Fruit fly (Drosophila melanogaster) whole organism, embryonic: ENCODE results near the gene bon.

Source experiments
- Asciz ChIP-seq: fragments of 200-800 bp; sonication (Bioruptor generic); optimal IDR thresholded peaks from 2 replicates; lab custom pipeline; 2017; ENCODE audit warnings: missing biosample characterization, mild to moderate bottlenecking, missing genetic modification characterization, missing genetic modification reagents
- CG10321 ChIP-seq: fragments of 200-800 bp; sonication (Bioruptor generic); IDR thresholded peaks from 2 replicates; pipeline ENCODE4 v1.3.6; 2022; ENCODE audit warnings: missing biosample characterization, missing genetic modification characterization
- CG10959 ChIP-seq: fragments of 200-800 bp; sonication (Bioruptor generic); IDR thresholded peaks from 2 replicates; pipeline ENCODE4 v1.3.6; 2022; ENCODE audit warnings: missing biosample characterization, missing genetic modification characterization
- CG12236 ChIP-seq: fragments of 200-800 bp; sonication (Bioruptor generic); optimal IDR thresholded peaks from 2 replicates; lab custom pipeline; 2016; ENCODE audit warnings: missing biosample characterization, missing genetic modification characterization
- CG13775 ChIP-seq: fragments of 200-800 bp; sonication (Bioruptor generic); optimal IDR thresholded peaks from 3 replicates; lab custom pipeline; 2017; ENCODE audit warnings: missing biosample characterization, mild to moderate bottlenecking, missing genetic modification characterization
- CG14965 ChIP-seq: fragments of 200-800 bp; sonication (Bioruptor generic); optimal IDR thresholded peaks from 2 replicates; lab custom pipeline; 2016; ENCODE audit warnings: missing biosample characterization, missing genetic modification characterization, borderline replicate concordance
- CG1602 ChIP-seq: fragments of 200-800 bp; sonication (Bioruptor generic); optimal IDR thresholded peaks from 3 replicates; lab custom pipeline; 2016; ENCODE audit warnings: missing biosample characterization, missing genetic modification characterization
- CG18011 ChIP-seq: fragments of 200-800 bp; sonication (Bioruptor generic); optimal IDR thresholded peaks from 2 replicates; lab custom pipeline; 2017; ENCODE audit warnings: missing biosample characterization, missing genetic modification characterization, mild to moderate bottlenecking, moderate library complexity, missing genotype
- CG18262 ChIP-seq: fragments of 200-800 bp; optimal IDR thresholded peaks from 3 replicates; lab custom pipeline; 2019; ENCODE audit warnings: missing biosample characterization, mild to moderate bottlenecking, missing genetic modification characterization, moderate library complexity
- CG18476 ChIP-seq: fragments of 200-800 bp; sonication (Bioruptor generic); optimal IDR thresholded peaks from 2 replicates; lab custom pipeline; 2016; ENCODE audit warnings: missing biosample characterization, mild to moderate bottlenecking, missing genetic modification characterization
- CG2199 ChIP-seq: fragments of 200-800 bp; sonication (Bioruptor generic); IDR thresholded peaks from 3 replicates; pipeline ENCODE4 v1.3.6; 2022; ENCODE audit warnings: missing biosample characterization, missing genetic modification characterization
- CG30431 ChIP-seq: fragments of 200-800 bp; sonication (Bioruptor generic); optimal IDR thresholded peaks from 2 replicates; lab custom pipeline; 2017; ENCODE audit warnings: missing biosample characterization, missing genetic modification characterization
- CG32767 ChIP-seq: fragments of 200-800 bp; sonication (Bioruptor generic); IDR thresholded peaks from 2 replicates; pipeline ENCODE4 v1.3.6; 2022; ENCODE audit warnings: missing biosample characterization, missing genetic modification characterization
- CG34422 ChIP-seq: fragments of 200-800 bp; sonication (Bioruptor generic); IDR thresholded peaks from 3 replicates; pipeline ENCODE4 v1.3.6; 2022; ENCODE audit warnings: missing biosample characterization, missing genetic modification characterization
- CG3726 ChIP-seq: fragments of 200-800 bp; sonication (Bioruptor generic); IDR thresholded peaks from 3 replicates; pipeline ENCODE4, ENCODE4 v1.3.6; 2022; ENCODE audit warnings: missing biosample characterization, missing genetic modification characterization
- CG5180 ChIP-seq: fragments of 200-800 bp; sonication (Bioruptor generic); optimal IDR thresholded peaks from 3 replicates; lab custom pipeline; 2017; ENCODE audit warnings: missing biosample characterization, missing genetic modification characterization, mild to moderate bottlenecking, moderate library complexity, missing genetic modification reagents
- CG5953 ChIP-seq: fragments of 200-800 bp; sonication (Bioruptor generic); IDR thresholded peaks from 2 replicates; pipeline ENCODE4 v1.3.6; 2022; ENCODE audit warnings: missing biosample characterization, missing genetic modification characterization
- CG6689 ChIP-seq: fragments of 200-800 bp; sonication (Bioruptor generic); IDR thresholded peaks from 2 replicates; pipeline ENCODE4 v1.3.6; 2022; ENCODE audit warnings: missing biosample characterization, missing genetic modification characterization
- CG6765 ChIP-seq: fragments of 200-800 bp; sonication (Bioruptor generic); optimal IDR thresholded peaks from 3 replicates; lab custom pipeline; 2017; ENCODE audit warnings: missing biosample characterization, mild to moderate bottlenecking, missing genetic modification characterization
- CG6813 ChIP-seq: fragments of 200-800 bp; sonication (Bioruptor generic); optimal IDR thresholded peaks from 2 replicates; lab custom pipeline; 2017; ENCODE audit warnings: missing biosample characterization, missing genetic modification characterization, mild to moderate bottlenecking, moderate library complexity, missing genetic modification reagents
- Deaf1 ChIP-seq: fragments of 200-800 bp; optimal IDR thresholded peaks from 3 replicates; lab custom pipeline; 2019; ENCODE audit warnings: missing biosample characterization, mild to moderate bottlenecking, missing genetic modification characterization, moderate library complexity
- Dref ChIP-seq: fragments of 200-800 bp; sonication (Bioruptor generic); IDR thresholded peaks from 2 replicates; pipeline ENCODE4 v1.3.6; 2022; ENCODE audit warnings: missing biosample characterization, missing genetic modification characterization
- Hr51 ChIP-seq, 2 experiments: fragments of 200-800 bp; sonication (Bioruptor generic); optimal IDR thresholded peaks; 2 replicates in 1 of 2; 3 replicates in 1 of 2; lab custom pipeline; 2016 to 2018; ENCODE audit warnings: missing biosample characterization in 2 of 2, missing genetic modification characterization in 2 of 2, mild to moderate bottlenecking in 1 of 2, moderate library complexity in 1 of 2
- Lhr ChIP-seq: fragments of 200-800 bp; sonication (Bioruptor generic); optimal IDR thresholded peaks from 3 replicates; lab custom pipeline; 2017; ENCODE audit warnings: mild to moderate bottlenecking, missing biosample characterization, missing genetic modification reagents, missing genetic modification characterization
- MBD-R2 ChIP-seq: fragments of 200-800 bp; sonication (Bioruptor generic); IDR thresholded peaks from 2 replicates; pipeline ENCODE4 v1.3.6; 2022; ENCODE audit warnings: missing biosample characterization, missing genetic modification characterization
- Oli ChIP-seq: fragments of 200-800 bp; sonication (Bioruptor generic); optimal IDR thresholded peaks from 2 replicates; lab custom pipeline; 2018; ENCODE audit warnings: missing biosample characterization, mild to moderate bottlenecking, missing genetic modification characterization, moderate library complexity
- PHDP ChIP-seq: fragments of 200-800 bp; sonication (Bioruptor generic); optimal IDR thresholded peaks from 3 replicates; lab custom pipeline; 2018; ENCODE audit warnings: missing biosample characterization, mild to moderate bottlenecking, missing genetic modification characterization, moderate library complexity
- Side ChIP-seq: fragments of 200-800 bp; sonication (Bioruptor generic); optimal IDR thresholded peaks from 2 replicates; lab custom pipeline; 2016; ENCODE audit warnings: missing biosample characterization, missing genetic modification characterization
- Trl ChIP-seq, 3 experiments: fragments of >200 bp in 2 of 3; fragments of 200-800 bp in 1 of 3; sonication (Bioruptor generic) in 1 of 3; optimal IDR thresholded peaks; 2 replicates in 1 of 3; 3 replicates in 2 of 3; lab custom pipeline; 2016 to 2017; ENCODE audit warnings: missing biosample characterization in 1 of 3, missing genetic modification characterization in 1 of 3
- bcd ChIP-seq: fragments of 200-800 bp; sonication (Bioruptor generic); optimal IDR thresholded peaks from 2 replicates; lab custom pipeline; 2017; ENCODE audit warnings: missing biosample characterization, mild to moderate bottlenecking, missing genetic modification characterization
- cad ChIP-seq: fragments of >200 bp; optimal IDR thresholded peaks from 2 replicates; lab custom pipeline; 2017; ENCODE audit warnings: missing biosample characterization, missing genetic modification characterization
- cato ChIP-seq: fragments of 200-800 bp; sonication (Bioruptor generic); optimal IDR thresholded peaks from 2 replicates; lab custom pipeline; 2016; ENCODE audit warnings: missing biosample characterization, missing genetic modification characterization, borderline replicate concordance
- chm ChIP-seq: fragments of 200-800 bp; sonication (Bioruptor generic); IDR thresholded peaks from 2 replicates; pipeline ENCODE4 v1.3.6; 2022; ENCODE audit warnings: missing biosample characterization, missing genetic modification characterization
- fd96Cb ChIP-seq: fragments of 200-800 bp; sonication (Bioruptor generic); optimal IDR thresholded peaks from 2 replicates; lab custom pipeline; 2018; ENCODE audit warnings: missing biosample characterization, mild to moderate bottlenecking, missing genetic modification characterization, moderate library complexity
- ftz-f1 ChIP-seq: fragments of 200-800 bp; sonication (Bioruptor generic); optimal IDR thresholded peaks from 2 replicates; lab custom pipeline; 2016; ENCODE audit warnings: missing biosample characterization, missing genetic modification characterization
- ham ChIP-seq: fragments of 200-800 bp; sonication (Bioruptor generic); IDR thresholded peaks from 2 replicates; pipeline ENCODE4 v1.3.6; 2022; ENCODE audit warnings: missing biosample characterization, missing genetic modification characterization
- lmd ChIP-seq: fragments of 200-800 bp; sonication (Bioruptor generic); IDR thresholded peaks from 2 replicates; pipeline ENCODE4 v1.3.6; 2022; ENCODE audit warnings: missing biosample characterization, missing genetic modification characterization
- rib ChIP-seq: fragments of 200-800 bp; sonication (Bioruptor generic); IDR thresholded peaks from 2 replicates; pipeline ENCODE4 v1.3.6; 2022; ENCODE audit warnings: missing biosample characterization, missing genetic modification characterization
- ro ChIP-seq: fragments of 200-800 bp; sonication (Bioruptor generic); IDR thresholded peaks from 2 replicates; pipeline ENCODE4 v1.3.6; 2022; ENCODE audit warnings: missing biosample characterization, missing genetic modification characterization
- salm ChIP-seq: fragments of 200-800 bp; sonication (Bioruptor generic); optimal IDR thresholded peaks from 2 replicates; lab custom pipeline; 2018; ENCODE audit warnings: missing biosample characterization, mild to moderate bottlenecking, missing genetic modification characterization
- sd ChIP-seq: fragments of 200-800 bp; sonication (Bioruptor generic); optimal IDR thresholded peaks from 3 replicates; lab custom pipeline; 2018; ENCODE audit warnings: missing biosample characterization, mild to moderate bottlenecking, missing genetic modification characterization, moderate library complexity
- sens-2 ChIP-seq: fragments of 200-800 bp; sonication (Bioruptor generic); IDR thresholded peaks from 2 replicates; pipeline ENCODE4 v1.3.6; 2022; ENCODE audit warnings: missing biosample characterization, missing genetic modification characterization
- slbo ChIP-seq: fragments of 200-800 bp; sonication (Bioruptor generic); IDR thresholded peaks from 2 replicates; pipeline ENCODE4 v1.3.6; 2022; ENCODE audit warnings: missing biosample characterization, missing genetic modification characterization
- so ChIP-seq: fragments of 200-800 bp; sonication (Bioruptor generic); IDR thresholded peaks from 3 replicates; pipeline ENCODE4 v1.3.6; 2022; ENCODE audit warnings: missing biosample characterization, missing genetic modification characterization
- sob ChIP-seq: fragments of 200-800 bp; sonication (Bioruptor generic); IDR thresholded peaks from 2 replicates; pipeline ENCODE4 v1.3.6; 2022; ENCODE audit warnings: missing biosample characterization, missing genetic modification characterization
- sr ChIP-seq: fragments of 200-800 bp; sonication (Bioruptor generic); IDR thresholded peaks from 3 replicates; pipeline ENCODE4 v1.3.6; 2022; ENCODE audit warnings: missing biosample characterization, missing genetic modification characterization
- tgo ChIP-seq: fragments of 200-800 bp; sonication (Bioruptor generic); IDR thresholded peaks from 3 replicates; pipeline ENCODE4 v1.3.6; 2022; ENCODE audit warnings: missing biosample characterization, missing genetic modification characterization
- tll ChIP-seq, 2 experiments: fragments of 200-800 bp in 1 of 2; fragments of >200 bp in 1 of 2; sonication (Bioruptor generic) in 1 of 2; optimal IDR thresholded peaks; 2 replicates each; lab custom pipeline; 2017 to 2019; ENCODE audit warnings: missing biosample characterization in 2 of 2, missing genetic modification characterization in 2 of 2, mild to moderate bottlenecking in 1 of 2, moderate library complexity in 1 of 2
- wor ChIP-seq: fragments of 200-800 bp; sonication (Bioruptor generic); IDR thresholded peaks from 2 replicates; pipeline ENCODE4 v1.3.6; 2022; ENCODE audit warnings: missing biosample characterization, missing genetic modification characterization

The bon gene

DNA sequence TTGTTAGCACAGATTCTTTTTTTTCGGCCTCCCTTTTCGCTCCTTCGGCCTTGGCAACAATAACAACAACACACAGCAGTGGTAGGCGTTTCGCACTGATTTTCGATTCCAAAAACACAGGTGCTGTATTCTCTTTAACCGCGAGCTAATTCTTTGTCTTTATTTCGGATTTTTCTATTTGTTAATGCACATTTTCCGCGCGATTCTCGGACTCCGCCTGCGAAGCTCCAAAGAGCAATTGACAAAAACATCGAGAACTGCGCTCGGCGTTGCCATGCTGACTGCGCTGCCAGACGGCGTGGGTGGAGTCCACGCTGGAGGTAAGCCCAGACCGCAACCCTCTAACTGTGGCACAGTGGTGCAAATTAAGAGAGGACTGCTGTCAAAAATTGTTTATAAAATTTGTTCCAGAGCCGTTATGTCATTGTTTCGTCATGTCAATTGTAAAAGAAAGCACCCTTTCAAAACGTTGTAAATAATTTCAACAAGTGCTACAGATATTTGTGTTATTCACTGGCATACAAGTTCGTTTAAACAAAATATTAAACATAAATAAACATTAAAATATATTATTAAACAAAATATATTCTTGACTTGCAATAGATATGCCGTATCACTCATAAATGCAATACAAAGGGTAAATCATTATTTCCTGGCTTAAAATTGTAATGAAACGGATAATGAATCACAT, 35.4 kb upstream of the bon start, which contains the start of the genes DPCoAC and CG5180 (continued):
- TF ChIP-seq sob (GFP tag; lab: Robert Waterston, UW) (peak; percentile 77), wor (peak; percentile 26; the same call in 1 of the 2 replicates), cato (GFP tag; lab: Kevin White, UChicago) (no peak), salm (no peak), CG14965 (peak; percentile 16), slbo (GFP tag; lab: Robert Waterston, UW) (peak; percentile 93), CG18262 (tag; lab: Kevin White, UChicago) (peak; percentile 59), Oli (tag; lab: Kevin White, UChicago) (peak; percentile 46), Side (peak; percentile 19), CG1602 (GFP tag; lab: Kevin White, UChicago) (peak; percentile 55), Hr51 (GFP tag; optimal IDR thresholded peaks at IDR 0.05; lab: Kevin White, UChicago) (peak; percentile 66 to 70), bcd (GFP tag; lab: Kevin White, UChicago) (peak; percentile 56), CG6689 (GFP tag; lab: Robert Waterston, UW) (peak; percentile 57; the same call in 1 of the 2 replicates), CG18011 (no peak), CG3726 (GFP tag; lab: Robert Waterston, UW) (no peak), rib (GFP tag; lab: Robert Waterston, UW) (peak; percentile 74), CG5180 (GFP tag; lab: Kevin White, UChicago) (peak; percentile 51), CG10959 (GFP tag; lab: Robert Waterston, UW) (peak; percentile 57), MBD-R2 (peak; percentile 54), Asciz (no peak), chm (GFP tag; lab: Robert Waterston, UW) (peak; percentile 81), Lhr (GFP tag; lab: Kevin White, UChicago) (peak; percentile 84), tgo (GFP tag; lab: Robert Waterston, UW) (peak; percentile 72; the same call in 2 of the 3 replicates), CG5953 (GFP tag; lab: Robert Waterston, UW) (no peak), CG13775 (GFP tag; lab: Kevin White, UChicago) (peak; percentile 58), sr (GFP tag; lab: Robert Waterston, UW) (peak; percentile 78), lmd (GFP tag; lab: Robert Waterston, UW) (peak; percentile 78), CG32767 (GFP tag; lab: Robert Waterston, UW) (no peak), CG34422 (GFP tag; lab: Robert Waterston, UW) (peak; percentile 75), Dref (peak; percentile 60), cad (GFP tag; lab: Kevin White, UChicago) (no peak), ftz-f1 (peak; percentile 90), CG30431 (peak; percentile 53), sens-2 (GFP tag; lab: Robert Waterston, UW) (no peak), Deaf1 (tag; lab: Kevin White, UChicago) (peak; percentile 25), CG6765 (GFP tag; lab: Kevin White, UChicago) (no peak), CG12236 (GFP tag; lab: Kevin White, UChicago) (peak; percentile 12), fd96Cb (peak; percentile 32), CG6813 (GFP tag; lab: Kevin White, UChicago) (no peak), sd (no peak), so (peak; percentile 53; the same call in 1 of the 3 replicates), PHDP (tag; lab: Kevin White, UChicago) (peak; percentile 46), tll (GFP tag; optimal IDR thresholded peaks at IDR 0.05; lab: Kevin White, UChicago) (peak in 1 of 2 experiments; percentile 12), CG10321 (GFP tag; lab: Robert Waterston, UW) (peak; percentile 49; the same call in 1 of the 2 replicates), Trl (optimal IDR thresholded peaks at IDR 0.05; lab: Kevin White, UChicago) (no peak), Trl (GFP tag; optimal IDR thresholded peaks at IDR 0.05; lab: Kevin White, UChicago) (peak; percentile 38), ham (GFP tag; lab: Robert Waterston, UW) (peak; percentile 35; the same call in 1 of the 2 replicates), CG2199 (GFP tag; lab: Robert Waterston, UW) (peak; percentile 86), CG18476 (GFP tag; lab: Kevin White, UChicago) (peak; percentile 1), ro (GFP tag; lab: Robert Waterston, UW) (peak; percentile 43)
